Worm (Caenorhabditis elegans) whole organism, early embryonic: ENCODE measurements around the gene snrp-200.

ENCODE experiments used
- B0310.2 ChIP-seq: sonication (generic microtip); optimal IDR thresholded peaks from 2 replicates; lab custom pipeline; 2016; ENCODE audit warnings: mild to moderate bottlenecking, missing genetic modification characterization, missing compliant biosample characterization
- aly-1 ChIP-seq: sonication (generic microtip); optimal IDR thresholded peaks from 2 replicates; lab custom pipeline; 2016; ENCODE audit warnings: missing genetic modification characterization, missing compliant biosample characterization
- ama-1 ChIP-seq: fragments of 150-350 bp; optimal IDR thresholded peaks from 2 replicates; lab custom pipeline; 2014
- ceh-36 ChIP-seq: sonication (generic microtip); optimal IDR thresholded peaks from 2 replicates; lab custom pipeline; 2016; ENCODE audit warnings: missing genetic modification characterization, inconsistent platforms, missing compliant biosample characterization
- ets-7 ChIP-seq: sonication (generic microtip); optimal IDR thresholded peaks from 2 replicates; lab custom pipeline; 2016; ENCODE audit warnings: missing genotype, missing genetic modification characterization, missing compliant biosample characterization
- flt-1 ChIP-seq: fragments of 200-800 bp; sonication (Bioruptor generic); IDR thresholded peaks from 2 replicates; pipeline ENCODE4 v1.3.6; 2022; ENCODE audit warnings: missing genetic modification characterization, missing compliant biosample characterization
- hmbx-1 ChIP-seq: sonication (generic microtip); optimal IDR thresholded peaks from 2 replicates; lab custom pipeline; 2016; ENCODE audit warnings: mild to moderate bottlenecking, missing genetic modification characterization, missing compliant biosample characterization
- hnd-1 ChIP-seq: sonication (generic microtip); optimal IDR thresholded peaks from 2 replicates; lab custom pipeline; 2016; ENCODE audit warnings: missing genetic modification characterization, missing compliant biosample characterization
- pes-1 ChIP-seq: fragments of 200-800 bp; sonication (Bioruptor generic); IDR thresholded peaks from 2 replicates; pipeline ENCODE4 v1.3.6; 2022; ENCODE audit warnings: missing genetic modification reagents, missing genetic modification characterization, missing compliant biosample characterization
- scrt-1 ChIP-seq: fragments of 200-800 bp; sonication (Bioruptor generic); IDR thresholded peaks from 2 replicates; pipeline ENCODE4 v1.3.6; 2022; ENCODE audit warnings: missing genetic modification characterization, missing compliant biosample characterization
- tbx-11 ChIP-seq: fragments of 200-800 bp; sonication (Bioruptor generic); IDR thresholded peaks from 2 replicates; pipeline ENCODE4 v1.3.6; 2022; ENCODE audit warnings: missing genetic modification characterization, missing compliant biosample characterization
- tbx-37 ChIP-seq: fragments of 200-800 bp; sonication (Bioruptor generic); conservative IDR thresholded peaks from 2 replicates; pipeline ENCODE4 v1.3.6; 2022; ENCODE audit warnings: missing genetic modification reagents, missing genetic modification characterization, missing compliant biosample characterization
- tra-4 ChIP-seq: sonication (generic microtip); optimal IDR thresholded peaks from 2 replicates; lab custom pipeline; 2017; ENCODE audit warnings: missing genetic modification characterization, missing compliant biosample characterization

The snrp-200 gene

DNA sequence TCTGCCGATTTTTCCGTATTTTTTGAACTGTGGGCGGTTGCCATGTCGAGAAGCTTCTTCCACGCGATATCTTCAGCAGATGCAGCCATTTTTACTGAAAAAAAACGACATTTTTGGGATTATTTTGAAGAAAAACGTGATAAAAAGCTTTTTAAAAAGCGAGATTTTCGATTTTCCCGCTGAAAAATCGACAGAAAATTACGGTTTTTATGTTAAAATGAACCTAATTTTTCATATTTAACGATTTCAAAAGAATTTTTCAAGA lies 59.1 kb downstream of the snrp-200 start, which contains the start of gene Y38E10A.22:
Gene Y38E10A.22 (minus strand): TSS at position 101 of the 265 bp plus-strand sequence.
- TF ChIP-seq aly-1 (tag; lab: Kevin White, UChicago) (no peak), ceh-36 (tag; lab: Kevin White, UChicago) (no peak), pes-1 (no peak), ets-7 (tag; lab: Kevin White, UChicago) (no peak), B0310.2 (tag; lab: Kevin White, UChicago) (no peak), scrt-1 (no peak), tra-4 (tag; lab: Kevin White, UChicago) (no peak), hmbx-1 (tag; lab: Kevin White, UChicago) (no peak), tbx-11 (GFP tag; lab: Robert Waterston, UW) (no peak), tbx-37 (GFP tag; lab: Robert Waterston, UW) (no peak), flt-1 (no peak), ama-1 (lab: Kevin White, UChicago) (no peak), hnd-1 (no peak)
